Worm (Caenorhabditis elegans): Measurements from ENCODE around the gene mom-2.
A peak's percentile ranks its signal among the peaks of the same experiment; 100 is the strongest.

Gene mom-2

DNA sequence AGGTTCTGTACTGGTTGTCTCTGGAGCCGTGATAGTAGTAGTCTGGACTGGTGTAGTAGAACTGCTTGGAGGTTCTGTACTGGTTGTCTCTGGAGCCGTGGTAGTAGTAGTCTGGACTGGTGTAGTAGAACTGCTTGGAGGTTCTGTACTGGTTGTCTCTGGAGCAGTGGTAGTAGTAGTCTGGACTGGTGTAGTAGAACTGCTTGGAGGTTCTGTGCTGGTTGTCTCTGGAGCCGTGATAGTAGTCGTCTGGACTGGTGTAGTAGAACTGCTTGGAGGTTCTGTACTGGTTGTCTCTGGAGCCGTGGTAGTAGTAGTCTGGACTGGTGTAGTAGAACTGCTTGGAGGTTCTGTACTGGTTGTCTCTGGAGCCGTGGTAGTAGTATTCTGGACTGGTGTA is 26.4 kb upstream of the mom-2 start (continued):
- TF ChIP-seq egl-18 (GFP tag; IDR thresholded peaks at IDR 0.05) = 0 out of 2 replicates have a peak, but pooled peaks have one; percentile 63
- 0 out of 2 replicates have a peak, but pooled peaks have one; percentile 82 for TF ChIP-seq F37B4.10 (GFP tag; IDR thresholded peaks at IDR 0.05)

DNA sequence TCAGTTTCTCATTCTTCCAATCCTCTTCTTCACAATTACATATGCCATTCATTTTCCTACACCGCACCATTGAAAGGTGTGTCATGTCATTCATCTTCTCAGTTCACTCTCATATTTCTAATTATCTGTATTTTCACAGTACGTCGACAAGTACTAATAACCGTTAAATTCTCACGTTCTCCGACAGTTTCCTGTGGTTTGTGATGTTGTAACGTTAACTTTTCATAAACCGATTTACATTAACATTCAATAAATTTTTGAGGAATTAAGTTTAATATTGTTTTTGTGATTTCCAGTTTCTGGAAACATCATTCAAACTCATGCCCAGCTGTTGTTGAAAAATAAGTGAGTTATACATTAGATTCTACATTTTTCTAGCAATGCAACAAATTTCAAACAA is 21.4 kb upstream of the mom-2 start, which contains the start of gene tmd-2:
Gene tmd-2, plus strand, starts transcription at position 301 of the 400 bp plus-strand sequence.
- TF ChIP-seq egl-44 (GFP tag; IDR thresholded peaks at IDR 0.05) = no peak
- TF ChIP-seq let-607 (tag; optimal IDR thresholded peaks at IDR 0.05) = no peak
- TF ChIP-seq tbp1 (GFP tag; optimal IDR thresholded peaks at IDR 0.05) = no peak
- no peak for TF ChIP-seq madf-8 (GFP tag; conservative IDR thresholded peaks at IDR 0.05)
- no peak for TF ChIP-seq Y56A3A.18 (GFP tag; IDR thresholded peaks at IDR 0.05)
- no peak for TF ChIP-seq fkh-3 (tag; optimal IDR thresholded peaks at IDR 0.05)
- TF ChIP-seq snpc-3.4 (tag; optimal IDR thresholded peaks at IDR 0.05) = no peak
- no peak for TF ChIP-seq athp-1 (tag; optimal IDR thresholded peaks at IDR 0.05)
- TF ChIP-seq B0019.2 (GFP tag; conservative IDR thresholded peaks at IDR 0.05) = no peak
- TF ChIP-seq ceh-58 (GFP tag; IDR thresholded peaks at IDR 0.05) = no peak
- TF ChIP-seq nfya-2 (GFP tag; IDR thresholded peaks at IDR 0.05) = no peak
- TF ChIP-seq Y53F4B.3 (GFP tag; IDR thresholded peaks at IDR 0.05) = no peak
- no peak for TF ChIP-seq mel-28 (tag; optimal IDR thresholded peaks at IDR 0.05; ENCODE audit: borderline replicate concordance)
- no peak for TF ChIP-seq hlh-26 (GFP tag; conservative IDR thresholded peaks at IDR 0.05)
- TF ChIP-seq F10E7.11 (tag; optimal IDR thresholded peaks at IDR 0.05) = no peak

- TF ChIP-seq C06A6.2 (GFP tag; conservative IDR thresholded peaks at IDR 0.05) = no peak
- no peak for TF ChIP-seq pha-4 (tag; optimal IDR thresholded peaks at IDR 0.05)
- no peak for TF ChIP-seq let-526 (GFP tag; IDR thresholded peaks at IDR 0.05)
- TF ChIP-seq gei-17 (GFP tag; optimal IDR thresholded peaks at IDR 0.05) = no peak
- no peak for TF ChIP-seq repo-1 (tag; optimal IDR thresholded peaks at IDR 0.05)
- TF ChIP-seq atf-7 (tag; optimal IDR thresholded peaks at IDR 0.05) = no peak
- no peak for TF ChIP-seq Y79H2A.3 (GFP tag; conservative IDR thresholded peaks at IDR 0.05)
- TF ChIP-seq cebp-1 (GFP tag; IDR thresholded peaks at IDR 0.05) = peak; percentile 51; the same call in 1 of the 2 replicates
- peak; percentile 78 for TF ChIP-seq cebp-1 (tag; optimal IDR thresholded peaks at IDR 0.05)
- no peak for TF ChIP-seq hmg-20 (GFP tag; IDR thresholded peaks at IDR 0.05)
These were observed 20.2 kb upstream of the mom-2 start for ce11 chrV:8335620-8336019.

ce11 chrV:8340924-8341323 is 14.9 kb upstream of the mom-2 start, which contains the start of gene C08D8.7:
Gene C08D8.7, plus strand, starts transcription at chrV:8341224.
- 0 out of 2 replicates have a peak, but pooled peaks have one; percentile 48 for TF ChIP-seq aptf-2 (GFP tag; conservative IDR thresholded peaks at IDR 0.05)

DNA sequence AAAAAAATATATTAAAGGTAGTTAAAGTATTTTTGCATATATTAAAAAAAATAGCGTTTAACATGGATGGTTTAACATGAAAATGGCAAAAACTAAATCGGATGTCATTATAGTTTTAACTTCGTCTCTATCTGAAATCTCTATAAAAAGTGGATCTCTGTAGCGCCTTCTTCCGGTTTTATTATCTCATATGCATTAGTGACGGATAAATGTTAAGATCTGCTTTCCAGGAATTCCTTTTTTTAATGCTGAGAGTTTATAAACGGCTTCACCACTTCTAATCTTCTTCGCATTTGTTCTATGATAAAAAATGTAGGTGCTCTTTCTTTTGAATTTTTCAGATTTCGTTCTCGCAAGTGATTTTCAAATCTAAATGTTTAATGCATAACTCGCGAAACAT is 13.4 kb upstream of the mom-2 start:
- no peak for TF ChIP-seq hrde-1 (tag; optimal IDR thresholded peaks at IDR 0.05; ENCODE audit: borderline replicate concordance)
- TF ChIP-seq K12H6.12 (tag; optimal IDR thresholded peaks at IDR 0.05) = no peak
- no peak for TF ChIP-seq chd-7 (tag; optimal IDR thresholded peaks at IDR 0.05)
- TF ChIP-seq F39B2.1 (GFP tag; IDR thresholded peaks at IDR 0.05) = no peak
- TF ChIP-seq ztf-22 (GFP tag; optimal IDR thresholded peaks at IDR 0.05) = no peak
- no peak for TF ChIP-seq K11D2.4 (GFP tag; IDR thresholded peaks at IDR 0.05)
- no peak for TF ChIP-seq snpc-4 (GFP tag; optimal IDR thresholded peaks at IDR 0.05)
- no peak for TF ChIP-seq snpc-4 (tag; optimal IDR thresholded peaks at IDR 0.05)
- no peak for TF ChIP-seq hmg-1.2 (GFP tag; IDR thresholded peaks at IDR 0.05)
- no peak for TF ChIP-seq aptf-2 (GFP tag; conservative IDR thresholded peaks at IDR 0.05)
- TF ChIP-seq lin-26 (GFP tag; IDR thresholded peaks at IDR 0.05) = no peak
- no peak for TF ChIP-seq pbrm-1 (GFP tag; IDR thresholded peaks at IDR 0.05)
- no peak for TF ChIP-seq ztf-18 (tag; optimal IDR thresholded peaks at IDR 0.05)
- TF ChIP-seq somi-1 (GFP tag; optimal IDR thresholded peaks at IDR 0.05) = no peak
- TF ChIP-seq Y79H2A.3 (GFP tag; conservative IDR thresholded peaks at IDR 0.05) = no peak
- no peak for TF ChIP-seq let-607 (tag; optimal IDR thresholded peaks at IDR 0.05)
- no peak for TF ChIP-seq C17E4.6 (GFP tag; IDR thresholded peaks at IDR 0.05)
- TF ChIP-seq F10E7.11 (tag; optimal IDR thresholded peaks at IDR 0.05) = no peak

Data from whole organism, young adult.